Worm (Caenorhabditis elegans) whole organism, mixed stage, embryonic: ENCODE results near the gene asna-1.

Experiments
- elt-3 ChIP-seq: fragments of 150-350 bp; optimal IDR thresholded peaks from 2 replicates; lab custom pipeline; 2014; ENCODE audit warnings: missing biosample characterization, missing genetic modification characterization
- hlh-1 ChIP-seq: fragments of 150-350 bp; optimal IDR thresholded peaks from 2 replicates; lab custom pipeline; 2014; ENCODE audit warnings: missing biosample characterization, missing genetic modification reagents, missing genetic modification characterization
- mls-2 ChIP-seq: sonication (generic microtip); optimal IDR thresholded peaks from 2 replicates; lab custom pipeline; 2016; ENCODE audit warnings: mild to moderate bottlenecking, missing genetic modification characterization, moderate library complexity, missing compliant biosample characterization
- nhr-12 ChIP-seq: fragments of 150-350 bp; optimal IDR thresholded peaks from 2 replicates; lab custom pipeline; 2014; ENCODE audit warnings: missing biosample characterization, missing genetic modification characterization
- nhr-76 ChIP-seq: sonication (generic microtip); optimal IDR thresholded peaks from 2 replicates; lab custom pipeline; 2017; ENCODE audit warnings: missing biosample characterization, missing genetic modification characterization
- snpc-4 ChIP-seq: fragments of 150-350 bp; optimal IDR thresholded peaks from 2 replicates; lab custom pipeline; 2014; ENCODE audit warnings: missing biosample characterization, missing genetic modification characterization
- unc-120 ChIP-seq: sonication (generic microtip); optimal IDR thresholded peaks from 2 replicates; lab custom pipeline; 2017; ENCODE audit warnings: missing genetic modification characterization, missing compliant biosample characterization; ENCODE audit not compliant: poor library complexity, severe bottlenecking

DNA sequence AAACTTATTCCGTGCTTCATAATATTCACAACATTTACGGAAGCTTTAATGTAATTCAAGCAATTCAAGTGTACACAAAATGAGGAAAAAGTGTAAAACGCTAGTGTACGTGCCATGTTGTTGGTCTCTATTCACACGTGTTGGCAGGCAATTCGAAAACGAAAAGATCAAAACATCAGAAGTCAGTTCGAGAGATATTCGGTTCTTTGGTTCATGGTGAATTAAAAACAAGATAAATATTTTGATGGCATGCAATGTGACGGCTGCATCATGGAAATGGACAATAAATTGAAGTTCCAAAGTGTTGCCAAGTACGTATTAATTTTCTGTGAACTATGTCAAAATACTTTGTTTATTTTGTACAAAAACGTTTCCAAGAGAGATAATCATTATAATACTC is 27.2 kb downstream of the asna-1 start:
- TF ChIP-seq nhr-76 (tag; lab: Kevin White, UChicago) (no peak), nhr-12 (no peak), hlh-1 (peak; percentile 13), elt-3 (tag; lab: Kevin White, UChicago) (no peak), unc-120 (tag; lab: Kevin White, UChicago) (no peak), mls-2 (tag; lab: Kevin White, UChicago) (no peak), snpc-4 (no peak)
